Fruit fly (Drosophila melanogaster): Measurements from ENCODE around the gene Drsl2.

The Drsl2 gene

dm6 chr3L:3308676-3309613, 5.2 kb upstream of the Drsl2 start:
- TF ChIP-seq eg (GFP tag; IDR thresholded peaks at IDR 0.05) (no peak), Eip78C (GFP tag) (peak; percentile 44), fkh (GFP tag; optimal IDR thresholded peaks at IDR 0.05) (peak; percentile 58), vri (GFP tag; optimal IDR thresholded peaks at IDR 0.05) (peak; percentile 96), svp (GFP tag) (peak; percentile 80), CG16779 (tag; optimal IDR thresholded peaks at IDR 0.05) (no peak), CG11762 (GFP tag; optimal IDR thresholded peaks at IDR 0.05; ENCODE audit: insufficient read depth) (no peak)

- TF ChIP-seq Sox14 (GFP tag; optimal IDR thresholded peaks at IDR 0.05) (no peak), Lpt (GFP tag; optimal IDR thresholded peaks at IDR 0.05) (no peak), Gug (GFP tag; IDR thresholded peaks at IDR 0.05) (no peak), lz (GFP tag; optimal IDR thresholded peaks at IDR 0.05) (no peak), spab (GFP tag; optimal IDR thresholded peaks at IDR 0.05) (no peak), CG6163 (GFP tag; IDR thresholded peaks at IDR 0.05) (no peak), net (GFP tag; optimal IDR thresholded peaks at IDR 0.05) (no peak), CG16779 (tag; optimal IDR thresholded peaks at IDR 0.05) (no peak), Eip75B (GFP tag; optimal IDR thresholded peaks at IDR 0.05) (no peak), Smox (GFP tag; optimal IDR thresholded peaks at IDR 0.05) (no peak), CG3032 (tag; optimal IDR thresholded peaks at IDR 0.05) (no peak), Eip78C (GFP tag) (no peak), CG10631 (GFP tag; optimal IDR thresholded peaks at IDR 0.05) (no peak), Hr4 (GFP tag; optimal IDR thresholded peaks at IDR 0.05) (no peak), CG6276 (GFP tag; optimal IDR thresholded peaks at IDR 0.05) (no peak), CG7368 (GFP tag; optimal IDR thresholded peaks at IDR 0.05) (no peak), fkh (GFP tag; optimal IDR thresholded peaks at IDR 0.05) (no peak), CG4318 (GFP tag; optimal IDR thresholded peaks at IDR 0.05) (no peak), esn (GFP tag; optimal IDR thresholded peaks at IDR 0.05) (no peak)
These were observed 547 bp downstream of the Drsl2 start, which contains the start of gene Drsl3 for dm6 chr3L:3314696-3315095. TSS of gene Drsl3 (plus strand) at chr3L:3314996.

- peak; percentile 81 for TF ChIP-seq svp (GFP tag)
- no peak for TF ChIP-seq lz (GFP tag; optimal IDR thresholded peaks at IDR 0.05)
These were observed 1.1 kb downstream of the Drsl2 start, which contains the start of gene Drsl4 for dm6 chr3L:3315288-3315687. TSS of gene Drsl4 (plus strand) at chr3L:3315620.

dm6 chr3L:3316441-3316840, 2.3 kb downstream of the Drsl2 start, which contains the start of gene Drsl5:
TSS of gene Drsl5 (plus strand) at chr3L:3316781.
- TF ChIP-seq Blimp-1 (GFP tag; optimal IDR thresholded peaks at IDR 0.05) (no peak), Sox15 (GFP tag; optimal IDR thresholded peaks at IDR 0.05) (no peak), svp (GFP tag) (peak; percentile 74), achi (GFP tag; optimal IDR thresholded peaks at IDR 0.05) (no peak), Gug (GFP tag; IDR thresholded peaks at IDR 0.05) (no peak), CG8319 (GFP tag; optimal IDR thresholded peaks at IDR 0.05) (no peak)

- TF ChIP-seq CG4318 (GFP tag; optimal IDR thresholded peaks at IDR 0.05) (no peak), eg (GFP tag; IDR thresholded peaks at IDR 0.05) (no peak; the same call in 2 of the 3 replicates), OdsH (GFP tag; optimal IDR thresholded peaks at IDR 0.05) (peak; percentile 57), CG34406 (GFP tag; optimal IDR thresholded peaks at IDR 0.05) (no peak), Ets21C (GFP tag; optimal IDR thresholded peaks at IDR 0.05) (peak; percentile 65), vri (GFP tag; optimal IDR thresholded peaks at IDR 0.05) (peak; percentile 56), Met (GFP tag; optimal IDR thresholded peaks at IDR 0.05) (peak; percentile 71), CG6792 (GFP tag; optimal IDR thresholded peaks at IDR 0.05) (peak; percentile 49), Gug (GFP tag; IDR thresholded peaks at IDR 0.05) (peak; percentile 21; the same call in 1 of the 2 replicates), Hr39 (GFP tag; optimal IDR thresholded peaks at IDR 0.05) (peak; percentile 80), Blimp-1 (GFP tag; optimal IDR thresholded peaks at IDR 0.05) (no peak), CG32006 (GFP tag; optimal IDR thresholded peaks at IDR 0.05) (no peak), CG8319 (GFP tag; optimal IDR thresholded peaks at IDR 0.05) (peak; percentile 10), CG9139 (GFP tag; optimal IDR thresholded peaks at IDR 0.05) (no peak), pdm3 (GFP tag; optimal IDR thresholded peaks at IDR 0.05) (no peak), cyc (GFP tag; optimal IDR thresholded peaks at IDR 0.05) (peak; percentile 70), Lpt (GFP tag; optimal IDR thresholded peaks at IDR 0.05) (no peak), Hr4 (GFP tag; optimal IDR thresholded peaks at IDR 0.05) (peak; percentile 62), net (GFP tag; optimal IDR thresholded peaks at IDR 0.05) (no peak), fkh (GFP tag; optimal IDR thresholded peaks at IDR 0.05) (peak; percentile 92), CG3032 (tag; optimal IDR thresholded peaks at IDR 0.05) (peak; percentile 74), Sox15 (GFP tag; optimal IDR thresholded peaks at IDR 0.05) (peak; percentile 54), svp (GFP tag) (peak; percentile 79), spab (GFP tag; optimal IDR thresholded peaks at IDR 0.05) (no peak), esn (GFP tag; optimal IDR thresholded peaks at IDR 0.05) (peak; percentile 77), CG6854 (GFP tag; optimal IDR thresholded peaks at IDR 0.05) (no peak), dac (GFP tag; optimal IDR thresholded peaks at IDR 0.05) (peak; percentile 26), lz (GFP tag; optimal IDR thresholded peaks at IDR 0.05) (peak; percentile 76)
These were observed 5.1 kb downstream of the Drsl2 start, which contains the start of the genes PIG-C, CG12016 and Dpm2 for dm6 chr3L:3319223-3319643. TSS of gene PIG-C (minus strand) at chr3L:3319232. TSS of gene CG12016 (plus strand) at chr3L:3319555. TSS of gene Dpm2 (plus strand) at chr3L:3319555.
